Worm (Caenorhabditis elegans): ENCODE measurements around the gene dct-15.
"Not testable (repeated sequence)": the region's sequence is repeated elsewhere in the genome, so short reads cannot be mapped to it uniquely, and the experiment has no call there.

ce11 chrIV:9769746-9770145 lies 40.8 kb downstream of the dct-15 start, which contains the start of gene msp-78:
- TF ChIP-seq mep-1 (tag; optimal IDR thresholded peaks at IDR 0.05); bed-3 (GFP tag; optimal IDR thresholded peaks at IDR 0.05); ceh-43 (GFP tag; optimal IDR thresholded peaks at IDR 0.05); unc-62 (GFP tag; optimal IDR thresholded peaks at IDR 0.05); lin-13 (tag; optimal IDR thresholded peaks at IDR 0.05); blmp-1 (tag; optimal IDR thresholded peaks at IDR 0.05); mls-2 (tag; optimal IDR thresholded peaks at IDR 0.05); elt-3 (tag; optimal IDR thresholded peaks at IDR 0.05); nhr-76 (tag; optimal IDR thresholded peaks at IDR 0.05); snpc-4 (tag; optimal IDR thresholded peaks at IDR 0.05); hlh-1 (tag; optimal IDR thresholded peaks at IDR 0.05): not testable (repeated sequence)
